Worm (Caenorhabditis elegans) whole organism, midembryonic: Measurements from ENCODE around the gene cpr-9.

Experiments used
- T22C8.4 ChIP-seq: fragments of 200-800 bp; sonication (Bioruptor generic); IDR thresholded peaks from 2 replicates; pipeline ENCODE4 v1.3.6; 2022; ENCODE audit warnings: missing genetic modification characterization, missing compliant biosample characterization
- cog-1 ChIP-seq: sonication (generic microtip); optimal IDR thresholded peaks from 2 replicates; lab custom pipeline; 2016; ENCODE audit warnings: missing genetic modification characterization, missing compliant biosample characterization
- flt-1 ChIP-seq: fragments of 200-800 bp; sonication (Bioruptor generic); IDR thresholded peaks from 2 replicates; pipeline ENCODE4 v1.3.6; 2022; ENCODE audit warnings: missing genetic modification characterization, missing compliant biosample characterization
- klf-2 ChIP-seq: fragments of 200-800 bp; sonication (Bioruptor generic); conservative IDR thresholded peaks from 2 replicates; pipeline ENCODE4 v1.3.6; 2022; ENCODE audit warnings: missing genetic modification reagents, missing genetic modification characterization, missing compliant biosample characterization
- med-1 ChIP-seq: sonication (generic microtip); optimal IDR thresholded peaks from 2 replicates; lab custom pipeline; 2017; ENCODE audit warnings: missing genetic modification characterization, mild to moderate bottlenecking, missing compliant biosample characterization, antibody characterized with exemption, missing genetic modification reagents; ENCODE audit not compliant: insufficient read depth
- ref-1 ChIP-seq: fragments of 200-800 bp; sonication (Bioruptor generic); conservative IDR thresholded peaks from 2 replicates; pipeline ENCODE4 v1.3.6; 2022; ENCODE audit warnings: missing genetic modification reagents, missing genetic modification characterization, missing compliant biosample characterization
- tab-1 ChIP-seq: fragments of 200-800 bp; sonication (Bioruptor generic); IDR thresholded peaks from 2 replicates; pipeline ENCODE4 v1.3.6; 2022; ENCODE audit warnings: missing genetic modification characterization, missing compliant biosample characterization
- ztf-23 ChIP-seq: fragments of 200-800 bp; sonication (Bioruptor generic); IDR thresholded peaks from 2 replicates; pipeline ENCODE4 v1.3.6; 2022; ENCODE audit warnings: missing genetic modification reagents, missing genetic modification characterization, missing compliant biosample characterization
- ztf-29 ChIP-seq: fragments of 200-800 bp; sonication (Bioruptor generic); IDR thresholded peaks from 2 replicates; pipeline ENCODE4 v1.3.6; 2022; ENCODE audit warnings: missing genetic modification reagents, missing genetic modification characterization, missing compliant biosample characterization

DNA sequence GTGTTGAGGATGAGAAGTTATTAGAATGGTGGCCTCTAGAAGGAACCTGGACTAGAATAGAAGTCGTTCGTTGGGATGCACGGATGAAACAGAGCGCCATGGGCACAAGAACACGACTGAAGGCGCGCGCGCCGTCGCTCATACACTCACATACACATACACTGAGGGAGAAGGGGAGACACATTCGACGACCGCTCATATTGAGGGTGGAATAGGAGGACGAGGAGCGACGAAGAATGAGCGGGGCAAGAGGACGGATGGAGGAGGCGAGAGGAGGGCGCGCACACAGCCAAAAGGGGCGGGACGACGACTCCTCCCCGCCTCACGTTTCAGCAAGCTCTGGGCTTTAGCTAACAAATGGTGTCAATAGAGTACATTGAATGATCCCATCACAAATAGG is 35.9 kb downstream of the cpr-9 start:
- TF ChIP-seq ztf-23 (GFP tag; lab: Robert Waterston, UW) = peak; percentile 67; the same call in 1 of the 2 replicates
- TF ChIP-seq med-1 = no peak
- TF ChIP-seq flt-1 (GFP tag; lab: Robert Waterston, UW) = 0 out of 2 replicates have a peak, but pooled peaks have one; percentile 36
- TF ChIP-seq ztf-29 = no peak
- TF ChIP-seq cog-1 = no peak
- TF ChIP-seq T22C8.4 = no peak
- no peak for TF ChIP-seq klf-2
- TF ChIP-seq ref-1 = 0 out of 2 replicates have a peak, but pooled peaks have one; percentile 8
- no peak; the same call in 1 of the 2 replicates for TF ChIP-seq tab-1
